Worm (Caenorhabditis elegans): ENCODE data around the gene srz-100.

The srz-100 gene

DNA sequence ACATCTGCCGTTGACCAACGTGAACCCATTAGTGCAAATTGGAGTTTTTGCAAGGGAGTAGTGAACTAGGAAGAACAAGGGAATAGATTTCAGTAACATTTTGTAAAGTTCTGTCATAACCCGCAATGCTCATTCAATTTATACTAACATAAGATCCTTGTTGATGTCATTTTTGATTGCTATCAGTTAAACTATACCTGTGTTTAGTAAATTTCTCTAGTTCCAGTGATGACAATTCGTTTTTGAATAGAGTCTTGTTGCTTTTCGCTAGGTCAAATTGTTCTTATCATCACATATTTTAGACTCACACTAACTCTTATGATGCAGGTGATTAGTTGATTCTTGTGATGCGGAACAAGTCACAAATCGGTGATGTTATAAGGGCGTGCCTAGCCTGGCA, 25.2 kb upstream of the srz-100 start, which contains the start of gene clec-9:
clec-9 (minus strand) TSS at position 101 of the 400 bp plus-strand sequence.
- no peak for TF ChIP-seq tbx-7 (tag; optimal IDR thresholded peaks at IDR 0.05)
- TF ChIP-seq rnt-1 (tag; optimal IDR thresholded peaks at IDR 0.05), result no peak
- TF ChIP-seq ceh-48 (tag; optimal IDR thresholded peaks at IDR 0.05), result no peak
- TF ChIP-seq ceh-19 (GFP tag; optimal IDR thresholded peaks at IDR 0.05), result no peak
- no peak for TF ChIP-seq ama-1 (optimal IDR thresholded peaks at IDR 0.05)
- TF ChIP-seq odd-2 (tag; optimal IDR thresholded peaks at IDR 0.05), result no peak
- no peak for TF ChIP-seq ref-2 (tag; optimal IDR thresholded peaks at IDR 0.05)
- TF ChIP-seq unc-3 (GFP tag; conservative IDR thresholded peaks at IDR 0.05), result no peak
- TF ChIP-seq unc-3 (tag; optimal IDR thresholded peaks at IDR 0.05), result no peak
- no peak for TF ChIP-seq mec-3 (tag; optimal IDR thresholded peaks at IDR 0.05; ENCODE audit: borderline replicate concordance)
- TF ChIP-seq tbx-2 (tag; optimal IDR thresholded peaks at IDR 0.05), result no peak
- TF ChIP-seq fax-1 (tag; optimal IDR thresholded peaks at IDR 0.05), result no peak
- no peak for TF ChIP-seq eyg-1 (tag; optimal IDR thresholded peaks at IDR 0.05)
- TF ChIP-seq nhr-11 (tag; optimal IDR thresholded peaks at IDR 0.05), result no peak
- no peak for TF ChIP-seq ceh-22 (tag; optimal IDR thresholded peaks at IDR 0.05)
- no peak for TF ChIP-seq Y22D7AL.16 (tag; optimal IDR thresholded peaks at IDR 0.05)
- no peak for TF ChIP-seq ceh-6 (GFP tag; optimal IDR thresholded peaks at IDR 0.05)
- no peak for TF ChIP-seq fkh-10 (GFP tag; optimal IDR thresholded peaks at IDR 0.05)
- TF ChIP-seq K02D7.2 (tag; optimal IDR thresholded peaks at IDR 0.05), result no peak
- TF ChIP-seq pqm-1 (tag; optimal IDR thresholded peaks at IDR 0.05), result no peak

DNA sequence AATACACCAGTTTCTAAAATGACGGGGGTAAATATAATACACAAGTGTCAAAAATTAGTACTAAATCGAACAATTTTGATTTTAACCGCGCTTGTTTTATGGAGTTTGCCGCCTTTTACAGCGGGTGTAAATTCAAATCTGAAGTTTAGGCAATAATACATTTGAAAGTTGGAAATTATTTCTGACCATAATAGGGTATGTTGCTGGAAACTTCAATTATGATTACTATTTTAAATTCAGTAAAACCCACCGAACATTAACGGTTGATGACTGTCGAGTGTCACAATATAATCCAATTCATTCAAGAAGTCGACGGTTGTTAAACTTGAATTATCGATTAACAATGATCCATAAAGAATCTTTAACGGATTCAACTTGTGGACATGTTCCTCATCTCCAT, 17.9 kb upstream of the srz-100 start:
- no peak for TF ChIP-seq pag-3 (tag; optimal IDR thresholded peaks at IDR 0.05; ENCODE audit: borderline replicate concordance)
- no peak for TF ChIP-seq unc-3 (GFP tag; conservative IDR thresholded peaks at IDR 0.05)
- TF ChIP-seq unc-3 (tag; optimal IDR thresholded peaks at IDR 0.05), result no peak
- no peak for TF ChIP-seq ceh-24 (tag; optimal IDR thresholded peaks at IDR 0.05)
- TF ChIP-seq tbx-2 (tag; optimal IDR thresholded peaks at IDR 0.05), result no peak
- TF ChIP-seq nhr-232 (tag; optimal IDR thresholded peaks at IDR 0.05), result no peak
- TF ChIP-seq C08G9.2 (tag; optimal IDR thresholded peaks at IDR 0.05), result no peak
- no peak for TF ChIP-seq fax-1 (tag; optimal IDR thresholded peaks at IDR 0.05)
- TF ChIP-seq ahr-1 (tag; optimal IDR thresholded peaks at IDR 0.05), result no peak
- no peak for TF ChIP-seq che-1 (tag; optimal IDR thresholded peaks at IDR 0.05)
- no peak for TF ChIP-seq ceh-22 (tag; optimal IDR thresholded peaks at IDR 0.05)
- no peak for TF ChIP-seq pros-1 (tag; optimal IDR thresholded peaks at IDR 0.05)
- no peak for TF ChIP-seq F13H6.1 (tag; optimal IDR thresholded peaks at IDR 0.05)
- no peak for TF ChIP-seq ceh-18 (tag; optimal IDR thresholded peaks at IDR 0.05)

DNA sequence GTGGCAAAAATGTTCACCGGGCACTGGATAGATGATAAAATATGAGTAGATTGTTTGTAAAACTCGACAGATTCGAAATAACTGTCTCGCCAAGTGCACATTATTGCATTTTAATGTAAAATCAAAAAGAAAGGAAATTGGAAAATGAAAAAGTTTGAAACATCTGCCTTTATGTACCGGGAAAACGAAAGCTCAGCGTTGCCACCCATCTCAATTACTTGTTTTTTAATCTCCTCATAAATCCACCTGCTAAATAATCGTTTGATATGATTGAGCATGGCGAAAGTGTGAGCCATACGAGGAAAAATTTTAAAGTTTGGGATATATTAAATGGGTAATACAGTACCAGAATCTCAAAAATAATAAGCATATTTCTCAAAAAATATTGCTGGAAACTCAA, 15.1 kb upstream of the srz-100 start, which contains the start of gene srh-137:
srh-137 (minus strand) TSS at position 101 of the 400 bp plus-strand sequence.
- TF ChIP-seq ceh-48 (tag; optimal IDR thresholded peaks at IDR 0.05) (no peak), fkh-6 (tag; optimal IDR thresholded peaks at IDR 0.05) (no peak), sdc-2 (tag; optimal IDR thresholded peaks at IDR 0.05) (no peak), dmd-4 (tag; optimal IDR thresholded peaks at IDR 0.05; ENCODE audit: borderline replicate concordance) (no peak), che-1 (tag; optimal IDR thresholded peaks at IDR 0.05) (no peak), pax-1 (tag; optimal IDR thresholded peaks at IDR 0.05) (no peak), pros-1 (tag; optimal IDR thresholded peaks at IDR 0.05) (no peak), T23F11.4 (GFP tag; optimal IDR thresholded peaks at IDR 0.05) (no peak), npax-4 (tag; optimal IDR thresholded peaks at IDR 0.05) (no peak), pag-3 (tag; optimal IDR thresholded peaks at IDR 0.05; ENCODE audit: borderline replicate concordance) (no peak), dve-1 (tag; optimal IDR thresholded peaks at IDR 0.05) (no peak), ceh-9 (tag; optimal IDR thresholded peaks at IDR 0.05) (no peak), ahr-1 (tag; optimal IDR thresholded peaks at IDR 0.05) (no peak), hlh-8 (tag; optimal IDR thresholded peaks at IDR 0.05) (no peak), ama-1 (optimal IDR thresholded peaks at IDR 0.05) (no peak)

DNA sequence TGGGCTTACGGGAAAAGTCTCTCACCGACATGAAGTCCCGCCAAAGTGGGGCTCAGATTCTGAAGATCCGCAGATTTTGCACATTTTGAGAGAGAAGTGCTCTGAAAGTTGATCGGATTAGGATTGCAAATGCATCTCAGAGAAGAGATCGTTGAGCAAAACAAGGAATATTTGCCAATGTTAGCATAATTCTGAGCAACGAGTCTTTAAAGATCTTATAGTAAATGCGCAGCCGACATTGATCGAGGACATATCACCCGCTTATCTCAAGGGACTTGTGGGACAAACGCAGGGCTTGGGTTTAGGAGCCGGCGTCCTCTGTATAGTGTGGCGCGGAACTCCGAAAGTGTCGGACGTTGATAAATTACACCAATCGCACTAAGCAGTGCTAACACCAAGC, 8.0 kb upstream of the srz-100 start, which contains the start of gene nhr-112:
nhr-112 (minus strand) TSS at position 101 of the 400 bp plus-strand sequence.
- TF ChIP-seq dmd-4 (tag; optimal IDR thresholded peaks at IDR 0.05; ENCODE audit: borderline replicate concordance) (no peak), dve-1 (tag; optimal IDR thresholded peaks at IDR 0.05) (no peak), ceh-2 (tag; optimal IDR thresholded peaks at IDR 0.05) (no peak), unc-55 (GFP tag; optimal IDR thresholded peaks at IDR 0.05) (no peak), T23F11.4 (GFP tag; optimal IDR thresholded peaks at IDR 0.05) (no peak), ama-1 (optimal IDR thresholded peaks at IDR 0.05) (no peak), pha-4 (tag; optimal IDR thresholded peaks at IDR 0.05) (no peak), ceh-31 (tag; optimal IDR thresholded peaks at IDR 0.05) (no peak), hlh-8 (tag; optimal IDR thresholded peaks at IDR 0.05) (no peak), che-1 (tag; optimal IDR thresholded peaks at IDR 0.05) (no peak), ceh-14 (tag; optimal IDR thresholded peaks at IDR 0.05) (no peak), tbx-7 (tag; optimal IDR thresholded peaks at IDR 0.05) (no peak), ceh-30 (tag; optimal IDR thresholded peaks at IDR 0.05) (no peak), ref-2 (tag; optimal IDR thresholded peaks at IDR 0.05) (no peak), unc-3 (GFP tag; conservative IDR thresholded peaks at IDR 0.05) (no peak), unc-3 (tag; optimal IDR thresholded peaks at IDR 0.05) (no peak), pax-1 (tag; optimal IDR thresholded peaks at IDR 0.05) (no peak), ceh-18 (tag; optimal IDR thresholded peaks at IDR 0.05) (no peak), rnt-1 (tag; optimal IDR thresholded peaks at IDR 0.05) (no peak), C08G9.2 (tag; optimal IDR thresholded peaks at IDR 0.05) (no peak), ceh-24 (tag; optimal IDR thresholded peaks at IDR 0.05) (no peak)
